Worm (Caenorhabditis elegans): Measurements from ENCODE around the gene pfd-5.

pfd-5 gene

ce11 chrIII:7215532-7215931 is 16.8 kb upstream of the pfd-5 start (continued):
- TF ChIP-seq jun-1 (tag; optimal IDR thresholded peaks at IDR 0.05), result no peak
- no peak for TF ChIP-seq mef-2 (tag; optimal IDR thresholded peaks at IDR 0.05)
- TF ChIP-seq C34B4.2 (tag; optimal IDR thresholded peaks at IDR 0.05), result no peak

ce11 chrIII:7212028-7212427 is 13.3 kb upstream of the pfd-5 start:
- TF ChIP-seq lin-14 (GFP tag; optimal IDR thresholded peaks at IDR 0.05), result peak; percentile 46
- no peak for TF ChIP-seq xbp-1 (tag; optimal IDR thresholded peaks at IDR 0.05)
- no peak for TF ChIP-seq mdl-1 (tag; optimal IDR thresholded peaks at IDR 0.05)
- TF ChIP-seq Y116A8C.19 (tag; optimal IDR thresholded peaks at IDR 0.05; ENCODE audit: borderline replicate concordance), result no peak
- no peak for TF ChIP-seq ces-1 (GFP tag; optimal IDR thresholded peaks at IDR 0.05)
- 0 out of 2 replicates have a peak, but pooled peaks have one; percentile 9 for TF ChIP-seq nhr-19 (GFP tag; conservative IDR thresholded peaks at IDR 0.05)
- TF ChIP-seq isw-1 (GFP tag; IDR thresholded peaks at IDR 0.05), result no peak
- no peak for TF ChIP-seq nhr-28 (tag; optimal IDR thresholded peaks at IDR 0.05)
- no peak for TF ChIP-seq ama-1 (optimal IDR thresholded peaks at IDR 0.05)
- no peak for TF ChIP-seq egl-27 (tag; optimal IDR thresholded peaks at IDR 0.05)
- TF ChIP-seq nhr-237 (tag; optimal IDR thresholded peaks at IDR 0.05), result no peak
- TF ChIP-seq aly-2 (tag; optimal IDR thresholded peaks at IDR 0.05), result no peak
- TF ChIP-seq pax-3 (tag; optimal IDR thresholded peaks at IDR 0.05), result no peak
- no peak for TF ChIP-seq efl-1 (optimal IDR thresholded peaks at IDR 0.05)
- no peak for TF ChIP-seq efl-1 (GFP tag; optimal IDR thresholded peaks at IDR 0.05 in 1 of 2)
- no peak for TF ChIP-seq ztf-4 (tag; optimal IDR thresholded peaks at IDR 0.05)
- TF ChIP-seq nhr-20 (tag; optimal IDR thresholded peaks at IDR 0.05), result peak; percentile 2
- no peak for TF ChIP-seq nhr-76 (tag; optimal IDR thresholded peaks at IDR 0.05)
- TF ChIP-seq elt-3 (tag; optimal IDR thresholded peaks at IDR 0.05), result peak in 1 of 6 experiments; percentile 28
- TF ChIP-seq nhr-84 (tag; optimal IDR thresholded peaks at IDR 0.05), result no peak
- no peak for TF ChIP-seq nhr-11 (tag; optimal IDR thresholded peaks at IDR 0.05)
- TF ChIP-seq nhr-90 (tag; optimal IDR thresholded peaks at IDR 0.05; ENCODE audit: poor library complexity), result no peak
- no peak for TF ChIP-seq vab-15 (tag; optimal IDR thresholded peaks at IDR 0.05)
- no peak for TF ChIP-seq ets-5 (GFP tag; IDR thresholded peaks at IDR 0.05)
- TF ChIP-seq nhr-77 (tag; optimal IDR thresholded peaks at IDR 0.05), result no peak
- peak; percentile 94 for TF ChIP-seq blmp-1 (tag; optimal IDR thresholded peaks at IDR 0.05)
- no peak for TF ChIP-seq nhr-71 (tag; optimal IDR thresholded peaks at IDR 0.05)
- no peak for TF ChIP-seq ceh-82 (tag; optimal IDR thresholded peaks at IDR 0.05)
- no peak for TF ChIP-seq hlh-17 (GFP tag; optimal IDR thresholded peaks at IDR 0.05; ENCODE audit: borderline replicate concordance)
- no peak for TF ChIP-seq unc-30 (tag; optimal IDR thresholded peaks at IDR 0.05)
- TF ChIP-seq swsn-7 (tag; optimal IDR thresholded peaks at IDR 0.05), result no peak
- TF ChIP-seq sup-37 (GFP tag; optimal IDR thresholded peaks at IDR 0.05), result no peak
- no peak for TF ChIP-seq unc-98 (GFP tag; IDR thresholded peaks at IDR 0.05)
- TF ChIP-seq unc-130 (tag; optimal IDR thresholded peaks at IDR 0.05), result no peak
- TF ChIP-seq alr-1 (tag; optimal IDR thresholded peaks at IDR 0.05; ENCODE audit: borderline replicate concordance), result no peak
- no peak for TF ChIP-seq grh-1 (GFP tag; IDR thresholded peaks at IDR 0.05)
- TF ChIP-seq tbx-2 (tag; optimal IDR thresholded peaks at IDR 0.05), result no peak
- TF ChIP-seq C34B4.2 (tag; optimal IDR thresholded peaks at IDR 0.05), result no peak
- no peak for TF ChIP-seq mep-1 (tag; optimal IDR thresholded peaks at IDR 0.05)
- TF ChIP-seq lsy-2 (tag; optimal IDR thresholded peaks at IDR 0.05), result no peak
- peak in 1 of 2 experiments; percentile 14 for TF ChIP-seq lin-35 (GFP tag; optimal IDR thresholded peaks at IDR 0.05)
- TF ChIP-seq ceh-8 (GFP tag; optimal IDR thresholded peaks at IDR 0.05), result no peak
- peak; percentile 49 for TF ChIP-seq elt-2 (tag; optimal IDR thresholded peaks at IDR 0.05)
- TF ChIP-seq aha-1 (tag; optimal IDR thresholded peaks at IDR 0.05), result no peak

Data from whole organism, L1 larva.